Comparison of ENCODE assay signal across 4 fruit fly cellular contexts in genomic region chr3L:10674145-10674547, dm6.
TF ChIP-seq lines count a peak whose summit lies in the region.

No protein-coding gene starts in this region.

- no peak for TF ChIP-seq CTCF in whole organism, embryonic (GFP tag; optimal IDR thresholded peaks at IDR 0.05; lab: Kevin White, UChicago)

TF ChIP-seq in whole organism, embryonic, 481 proteins besides CTCF, POLR2A, EP300 and RAD21 (continues in another document):
- TF ChIP-seq pros (GFP tag; optimal IDR thresholded peaks at IDR 0.05; lab: Kevin White, UChicago) (peak; percentile 16), rib (GFP tag; IDR thresholded peaks at IDR 0.05; lab: Robert Waterston, UW) (0 out of 2 replicates have a peak, but pooled peaks have one; percentile 23), stwl (tag; optimal IDR thresholded peaks at IDR 0.05; lab: Kevin White, UChicago) (peak; percentile 2), CG2199 (GFP tag; IDR thresholded peaks at IDR 0.05; lab: Robert Waterston, UW) (peak; percentile 42; the same call in 1 of the 3 replicates), CG32532 (GFP tag; IDR thresholded peaks at IDR 0.05; lab: Robert Waterston, UW) (peak; percentile 48; the same call in 1 of the 2 replicates), CG17612 (GFP tag; IDR thresholded peaks at IDR 0.05; lab: Robert Waterston, UW) (no peak), CG10462 (GFP tag; optimal IDR thresholded peaks at IDR 0.05; lab: Kevin White, UChicago) (no peak), Dll (GFP tag; IDR thresholded peaks at IDR 0.05; lab: Robert Waterston, UW; ENCODE audit: partially characterized antibody) (0 out of 4 replicates have a peak, but pooled peaks have one; percentile 41), CG8359 (GFP tag; optimal IDR thresholded peaks at IDR 0.05; lab: Kevin White, UChicago; ENCODE audit: borderline replicate concordance) (no peak), salm (tag; optimal IDR thresholded peaks at IDR 0.05; lab: Kevin White, UChicago) (peak; percentile 27), Mrtf (GFP tag; IDR thresholded peaks at IDR 0.05; lab: Robert Waterston, UW) (no peak), Usf (GFP tag; optimal IDR thresholded peaks at IDR 0.05; lab: Kevin White, UChicago) (no peak), CG1832 (GFP tag; optimal IDR thresholded peaks at IDR 0.05; lab: Kevin White, UChicago) (peak; percentile 75), Sox100B (GFP tag; optimal IDR thresholded peaks at IDR 0.05; lab: Kevin White, UChicago) (no peak), CG34224 (GFP tag; IDR thresholded peaks at IDR 0.05; lab: Robert Waterston, UW; ENCODE audit: partially characterized antibody) (0 out of 3 replicates have a peak, but pooled peaks have one; percentile 17), insv (GFP tag; optimal IDR thresholded peaks at IDR 0.05; lab: Kevin White, UChicago) (no peak), Scr (GFP tag; IDR thresholded peaks at IDR 0.05; lab: Robert Waterston, UW; ENCODE audit: partially characterized antibody) (0 out of 2 replicates have a peak, but pooled peaks have one; percentile 13), CG6272 (GFP tag; IDR thresholded peaks at IDR 0.05; lab: Robert Waterston, UW) (no peak), Bdp1 (GFP tag; optimal IDR thresholded peaks at IDR 0.05; lab: Kevin White, UChicago) (no peak), Dek (tag; optimal IDR thresholded peaks at IDR 0.05; lab: Kevin White, UChicago) (no peak)

TF ChIP-seq in whole organism, prepupa, 60 proteins besides CTCF, POLR2A, EP300 and RAD21 (continues in another document):
- TF ChIP-seq Sox15 (GFP tag; optimal IDR thresholded peaks at IDR 0.05; lab: Kevin White, UChicago) (no peak), ss (GFP tag; optimal IDR thresholded peaks at IDR 0.05; lab: Kevin White, UChicago) (peak; percentile 33 to 39), CG3032 (tag; optimal IDR thresholded peaks at IDR 0.05; lab: Kevin White, UChicago) (no peak), fd85E (GFP tag; optimal IDR thresholded peaks at IDR 0.05; lab: Kevin White, UChicago) (no peak), fkh (GFP tag; optimal IDR thresholded peaks at IDR 0.05; lab: Kevin White, UChicago) (peak; percentile 20), spab (GFP tag; optimal IDR thresholded peaks at IDR 0.05; lab: Kevin White, UChicago) (no peak), Gug (GFP tag; IDR thresholded peaks at IDR 0.05; lab: Robert Waterston, UW) (no peak), CG6792 (GFP tag; optimal IDR thresholded peaks at IDR 0.05; lab: Kevin White, UChicago) (no peak), Ets21C (GFP tag; optimal IDR thresholded peaks at IDR 0.05; lab: Kevin White, UChicago) (no peak), svp (GFP tag; lab: Kevin White, UChicago) (peak; percentile 64), CG32006 (GFP tag; optimal IDR thresholded peaks at IDR 0.05; lab: Kevin White, UChicago) (no peak), CG1621 (tag; optimal IDR thresholded peaks at IDR 0.05; lab: Kevin White, UChicago) (no peak), Lpt (GFP tag; optimal IDR thresholded peaks at IDR 0.05; lab: Kevin White, UChicago) (no peak), CG10669 (GFP tag; optimal IDR thresholded peaks at IDR 0.05; lab: Kevin White, UChicago) (no peak), fd59A (GFP tag; optimal IDR thresholded peaks at IDR 0.05; lab: Kevin White, UChicago) (no peak), achi (GFP tag; optimal IDR thresholded peaks at IDR 0.05; lab: Kevin White, UChicago) (no peak), Hr39 (GFP tag; optimal IDR thresholded peaks at IDR 0.05; lab: Kevin White, UChicago) (no peak), OdsH (GFP tag; optimal IDR thresholded peaks at IDR 0.05; lab: Kevin White, UChicago) (no peak), pdm3 (GFP tag; optimal IDR thresholded peaks at IDR 0.05; lab: Kevin White, UChicago) (no peak), Eip93F (GFP tag; optimal IDR thresholded peaks at IDR 0.05; lab: Kevin White, UChicago) (no peak), acj6 (GFP tag; optimal IDR thresholded peaks at IDR 0.05; lab: Kevin White, UChicago) (no peak), topi (GFP tag; optimal IDR thresholded peaks at IDR 0.05; lab: Kevin White, UChicago) (no peak), CG8319 (GFP tag; optimal IDR thresholded peaks at IDR 0.05; lab: Kevin White, UChicago) (no peak), esn (GFP tag; optimal IDR thresholded peaks at IDR 0.05; lab: Kevin White, UChicago) (no peak), vri (GFP tag; optimal IDR thresholded peaks at IDR 0.05; lab: Kevin White, UChicago) (no peak), eg (GFP tag; IDR thresholded peaks at IDR 0.05; lab: Robert Waterston, UW) (no peak)

TF ChIP-seq in whole organism, pupa, 21 proteins besides CTCF, POLR2A, EP300 and RAD21:
- TF ChIP-seq CG32121 (GFP tag; IDR thresholded peaks at IDR 0.05; lab: Robert Waterston, UW) (0 out of 2 replicates have a peak, but pooled peaks have one; percentile 32), D1 (tag; optimal IDR thresholded peaks at IDR 0.05; lab: Kevin White, UChicago) (no peak), CG8301 (tag; optimal IDR thresholded peaks at IDR 0.05; lab: Kevin White, UChicago) (no peak), CG15710 (tag; optimal IDR thresholded peaks at IDR 0.05; lab: Kevin White, UChicago) (no peak), EcR (GFP tag; optimal IDR thresholded peaks at IDR 0.05; lab: Kevin White, UChicago) (peak; percentile 12), Ets98B (GFP tag; IDR thresholded peaks at IDR 0.05; lab: Robert Waterston, UW) (peak; percentile 21; the same call in 1 of the 2 replicates), CG13204 (GFP tag; optimal IDR thresholded peaks at IDR 0.05; lab: Kevin White, UChicago) (peak; percentile 9)

TF ChIP-seq in whole organism, wandering third instar larva, 38 proteins besides CTCF, POLR2A, EP300 and RAD21:
- TF ChIP-seq br (GFP tag; optimal IDR thresholded peaks at IDR 0.05; lab: Kevin White, UChicago): no peak
- TF ChIP-seq fru (GFP tag; optimal IDR thresholded peaks at IDR 0.05; lab: Kevin White, UChicago): peak; percentile 6
- no peak for TF ChIP-seq Sp1 (GFP tag; optimal IDR thresholded peaks at IDR 0.05; lab: Kevin White, UChicago)
- TF ChIP-seq Hnf4 (GFP tag; optimal IDR thresholded peaks at IDR 0.05; lab: Kevin White, UChicago): no peak
- TF ChIP-seq brk (GFP tag; optimal IDR thresholded peaks at IDR 0.05; lab: Kevin White, UChicago): no peak
- peak; percentile 25 for TF ChIP-seq psq (GFP tag; optimal IDR thresholded peaks at IDR 0.05; lab: Kevin White, UChicago)
- TF ChIP-seq Hr83 (GFP tag; optimal IDR thresholded peaks at IDR 0.05; lab: Kevin White, UChicago; ENCODE audit: poor library complexity, severe bottlenecking): peak; percentile 43
- TF ChIP-seq foxo (GFP tag; optimal IDR thresholded peaks at IDR 0.05; lab: Kevin White, UChicago): no peak
- TF ChIP-seq Dfd (GFP tag; optimal IDR thresholded peaks at IDR 0.05; lab: Kevin White, UChicago): no peak
- TF ChIP-seq rgr (GFP tag; optimal IDR thresholded peaks at IDR 0.05; lab: Kevin White, UChicago): no peak
- no peak for TF ChIP-seq CrebA (GFP tag; optimal IDR thresholded peaks at IDR 0.05; lab: Kevin White, UChicago; ENCODE audit: borderline replicate concordance)
- TF ChIP-seq Myc (optimal IDR thresholded peaks at IDR 0.05; lab: Kevin White, UChicago): no peak
- no peak for TF ChIP-seq ey (GFP tag; optimal IDR thresholded peaks at IDR 0.05; lab: Kevin White, UChicago)
- no peak for TF ChIP-seq Hr78 (GFP tag; optimal IDR thresholded peaks at IDR 0.05; lab: Kevin White, UChicago)
- TF ChIP-seq CG9705 (GFP tag; optimal IDR thresholded peaks at IDR 0.05; lab: Kevin White, UChicago): no peak
- TF ChIP-seq HLH106 (tag; optimal IDR thresholded peaks at IDR 0.05; lab: Kevin White, UChicago): no peak
- TF ChIP-seq tai (GFP tag; optimal IDR thresholded peaks at IDR 0.05; lab: Kevin White, UChicago): no peak
- peak; percentile 18 for TF ChIP-seq Rel (GFP tag; optimal IDR thresholded peaks at IDR 0.05; lab: Kevin White, UChicago)
- TF ChIP-seq Rel (tag; optimal IDR thresholded peaks at IDR 0.05; lab: Kevin White, UChicago): peak; percentile 30
- TF ChIP-seq lola (GFP tag; optimal IDR thresholded peaks at IDR 0.05; lab: Kevin White, UChicago): no peak
- no peak for TF ChIP-seq GATAd (GFP tag; optimal IDR thresholded peaks at IDR 0.05; lab: Kevin White, UChicago)
- TF ChIP-seq pan (optimal IDR thresholded peaks at IDR 0.05; lab: Kevin White, UChicago): no peak
- TF ChIP-seq Mio (GFP tag; optimal IDR thresholded peaks at IDR 0.05; lab: Kevin White, UChicago): no peak
- TF ChIP-seq Jra (GFP tag; optimal IDR thresholded peaks at IDR 0.05; lab: Kevin White, UChicago): no peak
- no peak for TF ChIP-seq sv (GFP tag; optimal IDR thresholded peaks at IDR 0.05; lab: Kevin White, UChicago)
- no peak for TF ChIP-seq dsf (GFP tag; optimal IDR thresholded peaks at IDR 0.05; lab: Kevin White, UChicago; ENCODE audit: borderline replicate concordance)
- no peak for TF ChIP-seq sage (GFP tag; optimal IDR thresholded peaks at IDR 0.05; lab: Kevin White, UChicago)
- TF ChIP-seq OdsH (GFP tag; optimal IDR thresholded peaks at IDR 0.05; lab: Kevin White, UChicago): no peak
- no peak for TF ChIP-seq CG32264 (GFP tag; optimal IDR thresholded peaks at IDR 0.05; lab: Kevin White, UChicago)
- no peak for TF ChIP-seq jim (GFP tag; optimal IDR thresholded peaks at IDR 0.05; lab: Kevin White, UChicago)
- no peak for TF ChIP-seq h (GFP tag; optimal IDR thresholded peaks at IDR 0.05; lab: Kevin White, UChicago)
- TF ChIP-seq woc (GFP tag; optimal IDR thresholded peaks at IDR 0.05; lab: Kevin White, UChicago): no peak
- no peak for TF ChIP-seq Abd-B (GFP tag; optimal IDR thresholded peaks at IDR 0.05; lab: Kevin White, UChicago)
- TF ChIP-seq dl (GFP tag; optimal IDR thresholded peaks at IDR 0.05; lab: Kevin White, UChicago; ENCODE audit: insufficient read depth in 1 of 2, partially characterized antibody in 2 of 2): peak; percentile 47 to 65
- no peak for TF ChIP-seq usp (GFP tag; optimal IDR thresholded peaks at IDR 0.05; lab: Kevin White, UChicago)
- peak; percentile 18 for TF ChIP-seq N (GFP tag; optimal IDR thresholded peaks at IDR 0.05; lab: Kevin White, UChicago)
- TF ChIP-seq Dif (GFP tag; optimal IDR thresholded peaks at IDR 0.05; lab: Kevin White, UChicago; ENCODE audit: partially characterized antibody): peak; percentile 87
- TF ChIP-seq dmrt93B (GFP tag; optimal IDR thresholded peaks at IDR 0.05; lab: Kevin White, UChicago): no peak
- no peak for TF ChIP-seq Vsx2 (GFP tag; optimal IDR thresholded peaks at IDR 0.05; lab: Kevin White, UChicago; ENCODE audit: partially characterized antibody)
TF ChIP-seq in whole organism, wandering third instar larva: peak in this region for 7.

Comparison
In these comparisons a context has a peak if more than half of its experiments do, and no peak if none do; other contexts are left out.
1. Of the 7 proteins assayed by ChIP-seq in both whole organism, embryonic and whole organism, prepupa: peak only in whole organism, embryonic: none; only in whole organism, prepupa: CG6854; in both: none; in neither: 6.